Worm (Caenorhabditis elegans): ENCODE data around the gene C05C10.3.

DNA sequence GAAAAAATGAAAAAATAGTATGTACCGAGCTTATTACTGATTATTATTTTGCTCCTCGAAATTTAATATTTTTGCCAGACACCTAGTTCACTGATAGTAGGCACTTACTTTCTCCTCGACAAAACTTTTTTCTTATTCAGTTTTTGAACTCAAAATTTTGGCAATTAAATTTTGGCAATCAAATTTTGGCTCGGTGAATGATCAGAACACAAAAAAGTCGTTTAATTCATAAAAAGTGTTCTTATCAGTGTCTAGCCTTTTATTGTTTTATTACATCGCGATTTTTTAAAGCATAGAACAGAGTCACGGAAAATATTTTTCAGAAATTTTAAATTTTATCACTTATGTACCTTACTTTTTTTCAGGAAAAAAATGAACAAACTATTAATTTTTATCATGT is 41.5 kb downstream of the C05C10.3 start:
- TF ChIP-seq tab-1 (GFP tag; IDR thresholded peaks at IDR 0.05) = no peak
- no peak for TF ChIP-seq med-1 (GFP tag; optimal IDR thresholded peaks at IDR 0.05; ENCODE audit: insufficient read depth)
- no peak for TF ChIP-seq flt-1 (GFP tag; IDR thresholded peaks at IDR 0.05)
- no peak for TF ChIP-seq ref-1 (GFP tag; conservative IDR thresholded peaks at IDR 0.05)
- no peak for TF ChIP-seq T22C8.4 (GFP tag; IDR thresholded peaks at IDR 0.05)
- TF ChIP-seq ztf-29 (GFP tag; IDR thresholded peaks at IDR 0.05) = no peak
- no peak for TF ChIP-seq cog-1 (tag; optimal IDR thresholded peaks at IDR 0.05)

All from whole organism, midembryonic.